Fruit fly (Drosophila melanogaster) Kc167 (cell line): ENCODE results near the gene mRpS33.

Experiments
- Myc ChIP-seq: fragments of >200 bp; optimal IDR thresholded peaks from 2 replicates; lab custom pipeline; 2017; ENCODE audit warnings: missing external identifiers
- Sin3A ChIP-seq: fragments of >200 bp; optimal IDR thresholded peaks from 2 replicates; lab custom pipeline; 2018; ENCODE audit warnings: missing external identifiers
- h ChIP-seq: fragments of >200 bp; optimal IDR thresholded peaks from 3 replicates; lab custom pipeline; 2018; ENCODE audit warnings: missing external identifiers
- insv ChIP-seq: fragments of >200 bp; optimal IDR thresholded peaks from 3 replicates; lab custom pipeline; 2018; ENCODE audit warnings: missing external identifiers
- psq ChIP-seq: fragments of >200 bp; optimal IDR thresholded peaks from 2 replicates; lab custom pipeline; 2017; ENCODE audit warnings: missing external identifiers
- ttk ChIP-seq: sonication (Bioruptor generic); optimal IDR thresholded peaks from 2 replicates; lab custom pipeline; 2017; ENCODE audit warnings: missing external identifiers

Gene mRpS33

dm6 chr3R:16455875-16456274, 19.5 kb upstream of the mRpS33 start, which contains the start of gene CG14883:
Gene CG14883 (plus strand): TSS chr3R:16456052.
- TF ChIP-seq Myc (no peak), Sin3A (lab: Kevin White, UChicago) (no peak), insv (no peak), ttk (no peak), psq (no peak), h (lab: Kevin White, UChicago) (no peak)

dm6 chr3R:16454192-16454591, 17.8 kb upstream of the mRpS33 start, which contains the start of gene CG10405:
Gene CG10405 (plus strand): TSS chr3R:16454492.
- TF ChIP-seq h (lab: Kevin White, UChicago): no peak
- TF ChIP-seq psq: no peak
- no peak for TF ChIP-seq Sin3A (lab: Kevin White, UChicago)
- no peak for TF ChIP-seq Myc
- no peak for TF ChIP-seq ttk
- TF ChIP-seq insv: no peak

- TF ChIP-seq insv: no peak
- TF ChIP-seq psq: no peak
- TF ChIP-seq Myc: no peak
These were observed 17.2 kb upstream of the mRpS33 start, which contains the start of gene Pak3 for dm6 chr3R:16453597-16453996. Gene Pak3 (minus strand): TSS chr3R:16453821.

dm6 chr3R:16452954-16453587, 16.7 kb upstream of the mRpS33 start:
- no peak for TF ChIP-seq ttk
- TF ChIP-seq insv: no peak

- TF ChIP-seq Sin3A (lab: Kevin White, UChicago) (no peak), insv (no peak), ttk (no peak), Myc (no peak), h (lab: Kevin White, UChicago) (no peak), psq (no peak)
These were observed 13.0 kb upstream of the mRpS33 start for dm6 chr3R:16449187-16449973.

dm6 chr3R:16448378-16449134, 12.2 kb upstream of the mRpS33 start:
- TF ChIP-seq ttk (no peak), h (lab: Kevin White, UChicago) (no peak), Sin3A (lab: Kevin White, UChicago) (no peak), insv (no peak)

- no peak for TF ChIP-seq insv
- TF ChIP-seq Sin3A (lab: Kevin White, UChicago): no peak
These were observed 11.2 kb upstream of the mRpS33 start for dm6 chr3R:16447448-16448045.

dm6 chr3R:16446836-16447235, 10.4 kb upstream of the mRpS33 start:
- TF ChIP-seq psq: no peak
- no peak for TF ChIP-seq h (lab: Kevin White, UChicago)
- TF ChIP-seq insv: no peak
- no peak for TF ChIP-seq Sin3A (lab: Kevin White, UChicago)
- no peak for TF ChIP-seq Myc
- no peak for TF ChIP-seq ttk

- TF ChIP-seq Myc (no peak), Sin3A (lab: Kevin White, UChicago) (no peak), psq (no peak), insv (no peak), ttk (no peak), h (lab: Kevin White, UChicago) (no peak)
These were observed 6.5 kb upstream of the mRpS33 start, which contains the start of the genes Ttc1 and CG14882 for dm6 chr3R:16442937-16443336. Gene Ttc1 (minus strand): TSS chr3R:16443007. Gene CG14882 (plus strand): TSS chr3R:16443207.

- TF ChIP-seq insv (no peak), ttk (no peak), Myc (no peak), Sin3A (lab: Kevin White, UChicago) (no peak), h (lab: Kevin White, UChicago) (no peak), psq (no peak)
These were observed 5.0 kb upstream of the mRpS33 start, which contains the start of gene ema for dm6 chr3R:16441367-16441923. Gene ema (minus strand): TSS chr3R:16441661.

dm6 chr3R:16434599-16434998, 1.8 kb downstream of the mRpS33 start, which contains the start of gene CG14881:
Gene CG14881 (plus strand): TSS chr3R:16434899.
- no peak for TF ChIP-seq h (lab: Kevin White, UChicago)
- no peak for TF ChIP-seq ttk
- TF ChIP-seq psq: no peak
- no peak for TF ChIP-seq Sin3A (lab: Kevin White, UChicago)
- no peak for TF ChIP-seq Myc
- TF ChIP-seq insv: no peak

- no peak for TF ChIP-seq insv
- TF ChIP-seq ttk: no peak
- TF ChIP-seq Sin3A (lab: Kevin White, UChicago): no peak
- no peak for TF ChIP-seq h (lab: Kevin White, UChicago)
- TF ChIP-seq psq: no peak
- TF ChIP-seq Myc: no peak
These were observed 3.7 kb downstream of the mRpS33 start, which contains the start of gene Fntb for dm6 chr3R:16432665-16433065. Gene Fntb (plus strand): TSS chr3R:16432998.
